Fruit fly (Drosophila melanogaster) whole organism, embryonic: ENCODE data around the gene rdog.

Experiments
- Bdp1 ChIP-seq: fragments of 200-800 bp; sonication (Bioruptor generic); optimal IDR thresholded peaks from 3 replicates; lab custom pipeline; 2016; ENCODE audit warnings: missing biosample characterization, missing genetic modification characterization
- CG10654 ChIP-seq: fragments of 200-800 bp; sonication (Bioruptor generic); optimal IDR thresholded peaks from 2 replicates; lab custom pipeline; 2016; ENCODE audit warnings: missing biosample characterization, missing genetic modification characterization
- CG10959 ChIP-seq: fragments of 200-800 bp; sonication (Bioruptor generic); IDR thresholded peaks from 2 replicates; pipeline ENCODE4 v1.3.6; 2022; ENCODE audit warnings: missing biosample characterization, missing genetic modification characterization
- CG12104 ChIP-seq: fragments of 200-800 bp; sonication (Bioruptor generic); optimal IDR thresholded peaks from 3 replicates; lab custom pipeline; 2016; ENCODE audit warnings: missing biosample characterization, missing genetic modification characterization
- CG12299 ChIP-seq: fragments of 200-800 bp; sonication (Bioruptor generic); optimal IDR thresholded peaks from 2 replicates; lab custom pipeline; 2018; ENCODE audit warnings: missing biosample characterization, mild to moderate bottlenecking, missing genetic modification characterization
- CG12744 ChIP-seq: fragments of 200-800 bp; sonication (Bioruptor generic); optimal IDR thresholded peaks from 2 replicates; lab custom pipeline; 2016; ENCODE audit warnings: missing biosample characterization, missing genetic modification characterization
- CG13123 ChIP-seq: fragments of 200-800 bp; sonication (Bioruptor generic); optimal IDR thresholded peaks from 2 replicates; lab custom pipeline; 2016; ENCODE audit warnings: missing biosample characterization, missing genetic modification characterization
- CG13775 ChIP-seq: fragments of 200-800 bp; sonication (Bioruptor generic); optimal IDR thresholded peaks from 3 replicates; lab custom pipeline; 2017; ENCODE audit warnings: missing biosample characterization, mild to moderate bottlenecking, missing genetic modification characterization
- CG1529 ChIP-seq: fragments of 200-800 bp; sonication (Bioruptor generic); optimal IDR thresholded peaks from 3 replicates; lab custom pipeline; 2018; ENCODE audit warnings: missing biosample characterization, missing genetic modification characterization
- CG1602 ChIP-seq: fragments of 200-800 bp; sonication (Bioruptor generic); optimal IDR thresholded peaks from 3 replicates; lab custom pipeline; 2016; ENCODE audit warnings: missing biosample characterization, missing genetic modification characterization
- CG18476 ChIP-seq: fragments of 200-800 bp; sonication (Bioruptor generic); optimal IDR thresholded peaks from 2 replicates; lab custom pipeline; 2016; ENCODE audit warnings: missing biosample characterization, mild to moderate bottlenecking, missing genetic modification characterization
- CG33557 ChIP-seq: fragments of 200-800 bp; sonication (Bioruptor generic); optimal IDR thresholded peaks from 2 replicates; lab custom pipeline; 2019; ENCODE audit warnings: missing biosample characterization, mild to moderate bottlenecking, missing genetic modification characterization, moderate library complexity
- CG3407 ChIP-seq: fragments of 200-800 bp; sonication (Bioruptor generic); optimal IDR thresholded peaks from 2 replicates; lab custom pipeline; 2018; ENCODE audit warnings: missing biosample characterization, mild to moderate bottlenecking, missing genetic modification characterization
- CG4617 ChIP-seq: fragments of 200-800 bp; sonication (Bioruptor generic); optimal IDR thresholded peaks from 3 replicates; lab custom pipeline; 2016; ENCODE audit warnings: missing biosample characterization, missing genetic modification characterization, borderline replicate concordance
- CG6272 ChIP-seq: fragments of 200-800 bp; sonication (Bioruptor generic); IDR thresholded peaks from 2 replicates; pipeline ENCODE4 v1.3.6; 2022; ENCODE audit warnings: missing biosample characterization, missing genetic modification characterization
- CG9817 ChIP-seq: fragments of 200-800 bp; sonication (Bioruptor generic); optimal IDR thresholded peaks from 2 replicates; lab custom pipeline; 2018; ENCODE audit warnings: missing biosample characterization, mild to moderate bottlenecking, missing genetic modification characterization, moderate library complexity
- D ChIP-seq, 2 experiments: fragments of 200-800 bp in 1 of 2; fragments of >200 bp in 1 of 2; sonication (Bioruptor generic) in 1 of 2; optimal IDR thresholded peaks; 2 replicates in 1 of 2; 3 replicates in 1 of 2; lab custom pipeline; 2017; ENCODE audit warnings: mild to moderate bottlenecking in 1 of 2, missing biosample characterization in 1 of 2, missing genetic modification characterization in 1 of 2, missing genetic modification reagents in 1 of 2
- D19B ChIP-seq: fragments of 200-800 bp; sonication (Bioruptor generic); optimal IDR thresholded peaks from 2 replicates; lab custom pipeline; 2017; ENCODE audit warnings: missing biosample characterization, mild to moderate bottlenecking, missing genetic modification characterization
- Dad ChIP-seq: fragments of 200-800 bp; sonication (Bioruptor generic); optimal IDR thresholded peaks from 3 replicates; lab custom pipeline; 2016; ENCODE audit warnings: missing biosample characterization, missing genetic modification characterization
- Ets65A ChIP-seq: fragments of 200-800 bp; sonication (Bioruptor generic); peaks from one replicate; lab custom pipeline; 2016; ENCODE audit warnings: missing biosample characterization, missing genetic modification characterization
- HLH4C ChIP-seq: fragments of 200-800 bp; sonication (Bioruptor generic); IDR thresholded peaks from 3 replicates; pipeline ENCODE4 v1.3.6; 2022; ENCODE audit warnings: missing biosample characterization, missing genetic modification characterization; ENCODE audit not compliant: partially characterized antibody
- HmgZ ChIP-seq: fragments of 200-800 bp; sonication (Bioruptor generic); optimal IDR thresholded peaks from 2 replicates; lab custom pipeline; 2018; ENCODE audit warnings: missing biosample characterization, mild to moderate bottlenecking, missing genetic modification characterization
- Lhr ChIP-seq: fragments of 200-800 bp; sonication (Bioruptor generic); optimal IDR thresholded peaks from 3 replicates; lab custom pipeline; 2017; ENCODE audit warnings: mild to moderate bottlenecking, missing biosample characterization, missing genetic modification reagents, missing genetic modification characterization
- MBD-R2 ChIP-seq: fragments of 200-800 bp; sonication (Bioruptor generic); IDR thresholded peaks from 2 replicates; pipeline ENCODE4 v1.3.6; 2022; ENCODE audit warnings: missing biosample characterization, missing genetic modification characterization
- Nf-YC ChIP-seq: fragments of 200-800 bp; optimal IDR thresholded peaks from 3 replicates; lab custom pipeline; 2019; ENCODE audit warnings: missing biosample characterization, mild to moderate bottlenecking, missing genetic modification characterization, moderate library complexity
- NfI ChIP-seq: fragments of 200-800 bp; sonication (Bioruptor generic); optimal IDR thresholded peaks from 3 replicates; lab custom pipeline; 2018; ENCODE audit warnings: missing biosample characterization, mild to moderate bottlenecking, missing genetic modification characterization, moderate library complexity
- Sox102F ChIP-seq: fragments of 200-800 bp; sonication (Bioruptor generic); optimal IDR thresholded peaks from 2 replicates; lab custom pipeline; 2018; ENCODE audit warnings: missing biosample characterization, mild to moderate bottlenecking, missing genetic modification characterization, moderate library complexity
- Xrp1 ChIP-seq: fragments of 200-800 bp; sonication (Bioruptor generic); IDR thresholded peaks from 2 replicates; pipeline ENCODE4 v1.3.6; 2022; ENCODE audit warnings: missing biosample characterization, missing genetic modification characterization
- bsh ChIP-seq, 2 experiments: fragments of 200-800 bp; sonication (Bioruptor generic); optimal IDR thresholded peaks; 2 replicates each; lab custom pipeline; 2017 to 2018; ENCODE audit warnings: mild to moderate bottlenecking in 2 of 2, missing biosample characterization in 2 of 2, missing genetic modification characterization in 2 of 2, moderate library complexity in 1 of 2
- cas ChIP-seq: fragments of 200-800 bp; sonication (Bioruptor generic); IDR thresholded peaks from 2 replicates; pipeline ENCODE4 v1.3.6; 2022; ENCODE audit warnings: missing biosample characterization, missing genetic modification characterization
- dmrt99B ChIP-seq: fragments of 200-800 bp; sonication (Bioruptor generic); optimal IDR thresholded peaks from 2 replicates; lab custom pipeline; 2018; ENCODE audit warnings: missing biosample characterization, mild to moderate bottlenecking, missing genetic modification characterization, moderate library complexity
- en ChIP-seq: fragments of 200-800 bp; sonication (Bioruptor generic); optimal IDR thresholded peaks from 2 replicates; lab custom pipeline; 2016; ENCODE audit warnings: missing biosample characterization, missing genetic modification characterization
- eve ChIP-seq, 2 experiments: fragments of >200 bp; optimal IDR thresholded peaks; 2 replicates each; lab custom pipeline; 2017; ENCODE audit warnings: missing biosample characterization in 2 of 2, missing genetic modification characterization in 2 of 2
- ewg ChIP-seq: fragments of 200-800 bp; sonication (Bioruptor generic); optimal IDR thresholded peaks from 3 replicates; lab custom pipeline; 2017; ENCODE audit warnings: mild to moderate bottlenecking, missing biosample characterization, missing genetic modification reagents, missing genetic modification characterization
- grau ChIP-seq: fragments of 200-800 bp; optimal IDR thresholded peaks from 3 replicates; lab custom pipeline; 2019; ENCODE audit warnings: missing biosample characterization, mild to moderate bottlenecking, missing genetic modification characterization, moderate library complexity
- inv ChIP-seq: fragments of 200-800 bp; sonication (Bioruptor generic); IDR thresholded peaks from 2 replicates; pipeline ENCODE4 v1.3.6; 2022; ENCODE audit warnings: missing biosample characterization, missing genetic modification characterization; ENCODE audit not compliant: partially characterized antibody
- jigr1 ChIP-seq: fragments of 200-800 bp; sonication (Bioruptor generic); IDR thresholded peaks from 3 replicates; pipeline ENCODE4 v1.3.6; 2022; ENCODE audit warnings: missing biosample characterization, missing genetic modification characterization
- kah ChIP-seq: fragments of 200-800 bp; sonication (Bioruptor generic); optimal IDR thresholded peaks from 2 replicates; lab custom pipeline; 2018; ENCODE audit warnings: missing biosample characterization, mild to moderate bottlenecking, missing genetic modification characterization
- kni ChIP-seq: fragments of 200-800 bp; sonication (Bioruptor generic); optimal IDR thresholded peaks from 3 replicates; lab custom pipeline; 2017; ENCODE audit warnings: mild to moderate bottlenecking, missing biosample characterization, missing genetic modification reagents, missing genetic modification characterization
- lilli ChIP-seq: fragments of 200-800 bp; sonication (Bioruptor generic); optimal IDR thresholded peaks from 3 replicates; lab custom pipeline; 2016; ENCODE audit warnings: missing biosample characterization, missing genetic modification characterization
- nau ChIP-seq: fragments of 200-800 bp; sonication (Bioruptor generic); optimal IDR thresholded peaks from 3 replicates; lab custom pipeline; 2017; ENCODE audit warnings: missing biosample characterization, mild to moderate bottlenecking, missing genetic modification characterization, missing genetic modification reagents
- nom ChIP-seq: fragments of 200-800 bp; sonication (Bioruptor generic); optimal IDR thresholded peaks from 2 replicates; lab custom pipeline; 2017; ENCODE audit warnings: missing biosample characterization, missing genetic modification characterization, mild to moderate bottlenecking, moderate library complexity, missing genetic modification reagents
- pho ChIP-seq: fragments of 200-800 bp; sonication (Bioruptor generic); optimal IDR thresholded peaks from 2 replicates; lab custom pipeline; 2016; ENCODE audit warnings: missing biosample characterization, missing genetic modification characterization
- prd ChIP-seq, 3 experiments: fragments of >200 bp in 2 of 3; fragments of 200-800 bp in 1 of 3; sonication (Bioruptor generic) in 1 of 3; optimal IDR thresholded peaks in 2 of 3; IDR thresholded peaks in 1 of 3; 2 replicates in 2 of 3; 3 replicates in 1 of 3; pipeline versions ENCODE4 v1.3.6 to Lab custom; 2017 to 2022; ENCODE audit warnings: missing biosample characterization in 1 of 3, missing genetic modification characterization in 1 of 3
- ranshi ChIP-seq: fragments of 200-800 bp; sonication (Bioruptor generic); IDR thresholded peaks from 2 replicates; pipeline ENCODE4 v1.3.6; 2022; ENCODE audit warnings: missing biosample characterization, missing genetic modification characterization
- stc ChIP-seq: fragments of 200-800 bp; sonication (Bioruptor generic); IDR thresholded peaks from 2 replicates; pipeline ENCODE4 v1.3.6; 2022; ENCODE audit warnings: missing biosample characterization, missing genetic modification characterization
- sug ChIP-seq: fragments of 200-800 bp; optimal IDR thresholded peaks from 2 replicates; lab custom pipeline; 2019; ENCODE audit warnings: missing biosample characterization, mild to moderate bottlenecking, missing genetic modification characterization, moderate library complexity
- tll ChIP-seq, 2 experiments: fragments of 200-800 bp in 1 of 2; fragments of >200 bp in 1 of 2; sonication (Bioruptor generic) in 1 of 2; optimal IDR thresholded peaks; 2 replicates each; lab custom pipeline; 2017 to 2019; ENCODE audit warnings: missing biosample characterization in 2 of 2, missing genetic modification characterization in 2 of 2, mild to moderate bottlenecking in 1 of 2, moderate library complexity in 1 of 2
- usp ChIP-seq: fragments of >200 bp; optimal IDR thresholded peaks from 2 replicates; lab custom pipeline; 2017; ENCODE audit warnings: missing biosample characterization, missing genetic modification characterization

rdog gene

dm6 chr3R:29151621-29152092 lies 6.3 kb upstream of the rdog start, which contains the start of gene eIF2D (continued):
- TF ChIP-seq CG13123 (GFP tag; lab: Kevin White, UChicago) = peak; percentile 1
- no peak for TF ChIP-seq Lhr
- TF ChIP-seq D19B (GFP tag; lab: Kevin White, UChicago) = peak; percentile 41
- TF ChIP-seq sug (tag; lab: Kevin White, UChicago) = peak; percentile 51
- TF ChIP-seq grau (tag; lab: Kevin White, UChicago) = peak; percentile 69
- TF ChIP-seq ewg = peak; percentile 16
- no peak for TF ChIP-seq D (optimal IDR thresholded peaks at IDR 0.05; lab: Kevin White, UChicago)
- peak; percentile 46 for TF ChIP-seq D (GFP tag; optimal IDR thresholded peaks at IDR 0.05; lab: Kevin White, UChicago)
- peak; percentile 41 for TF ChIP-seq NfI
- TF ChIP-seq lilli (GFP tag; lab: Kevin White, UChicago) = peak; percentile 55
- TF ChIP-seq kni (GFP tag; lab: Kevin White, UChicago) = peak; percentile 24
- TF ChIP-seq CG4617 (GFP tag; lab: Kevin White, UChicago) = peak; percentile 47
- TF ChIP-seq en (GFP tag; lab: Kevin White, UChicago) = no peak
- TF ChIP-seq prd (optimal IDR thresholded peaks at IDR 0.05; lab: Kevin White, UChicago) = no peak
- TF ChIP-seq prd (GFP tag; IDR thresholded peaks at IDR 0.05; lab: Robert Waterston, UW) = peak; percentile 58
- TF ChIP-seq Sox102F (GFP tag; lab: Kevin White, UChicago) = peak; percentile 45
- no peak for TF ChIP-seq inv (GFP tag; lab: Robert Waterston, UW)
- TF ChIP-seq CG13775 = peak; percentile 60
- peak; percentile 22 for TF ChIP-seq CG12299 (tag; lab: Kevin White, UChicago)
- peak; percentile 26 for TF ChIP-seq Dad
- no peak for TF ChIP-seq tll (GFP tag; optimal IDR thresholded peaks at IDR 0.05; lab: Kevin White, UChicago)
- TF ChIP-seq Bdp1 (GFP tag; lab: Kevin White, UChicago) = peak; percentile 20
- peak; percentile 43 for TF ChIP-seq HmgZ (tag; lab: Kevin White, UChicago)
- TF ChIP-seq CG9817 (tag; lab: Kevin White, UChicago) = peak; percentile 46
- TF ChIP-seq bsh (GFP tag; optimal IDR thresholded peaks at IDR 0.05; lab: Kevin White, UChicago) = peak; percentile 1 to 61
- peak; percentile 75 for TF ChIP-seq Xrp1 (GFP tag; lab: Robert Waterston, UW)
- TF ChIP-seq CG12744 (GFP tag; lab: Kevin White, UChicago) = peak; percentile 47
- TF ChIP-seq CG33557 (GFP tag; lab: Kevin White, UChicago) = peak; percentile 14
- TF ChIP-seq CG10959 = no peak
- TF ChIP-seq CG18476 (GFP tag; lab: Kevin White, UChicago) = peak; percentile 20
- TF ChIP-seq Ets65A (GFP tag; lab: Kevin White, UChicago) = no peak
- TF ChIP-seq usp = no peak
- peak; percentile 24 for TF ChIP-seq pho (GFP tag; lab: Kevin White, UChicago)
- TF ChIP-seq nom (GFP tag; lab: Kevin White, UChicago) = peak; percentile 20
- peak; percentile 65 for TF ChIP-seq CG12104
- no peak for TF ChIP-seq nau (GFP tag; lab: Kevin White, UChicago)
- no peak for TF ChIP-seq HLH4C
- TF ChIP-seq jigr1 (GFP tag; lab: Robert Waterston, UW) = no peak
- TF ChIP-seq MBD-R2 (GFP tag; lab: Robert Waterston, UW) = peak; percentile 78
- TF ChIP-seq CG1602 (GFP tag; lab: Kevin White, UChicago) = peak; percentile 22
- TF ChIP-seq Nf-YC (tag; lab: Kevin White, UChicago) = peak; percentile 50
- TF ChIP-seq CG6272 = peak; percentile 45
- TF ChIP-seq cas (GFP tag; lab: Robert Waterston, UW) = peak; percentile 71
- TF ChIP-seq CG1529 (GFP tag; lab: Kevin White, UChicago) = peak; percentile 19
- TF ChIP-seq eve (GFP tag; optimal IDR thresholded peaks at IDR 0.05; lab: Kevin White, UChicago) = no peak
- no peak for TF ChIP-seq dmrt99B (tag; lab: Kevin White, UChicago)
- no peak for TF ChIP-seq CG3407 (GFP tag; lab: Kevin White, UChicago)
- TF ChIP-seq CG10654 (GFP tag; lab: Kevin White, UChicago) = peak; percentile 28
- peak; percentile 64; the same call in 1 of the 2 replicates for TF ChIP-seq ranshi (GFP tag; lab: Robert Waterston, UW)
- peak; percentile 45; the same call in 1 of the 2 replicates for TF ChIP-seq stc
- TF ChIP-seq kah (GFP tag; lab: Kevin White, UChicago) = peak; percentile 30
